Fruit fly (Drosophila melanogaster) whole organism, adult: ENCODE data around the gene Nrx-IV.

Experiments used
- CG11617 ChIP-seq: fragments of 200-800 bp; sonication (Bioruptor generic); optimal IDR thresholded peaks from 2 replicates; lab custom pipeline; 2017; ENCODE audit warnings: mild to moderate bottlenecking, missing biosample characterization, missing genetic modification reagents, missing genetic modification characterization
- CG12768 ChIP-seq: fragments of 200-800 bp; sonication (Bioruptor generic); optimal IDR thresholded peaks from 2 replicates; lab custom pipeline; 2017; ENCODE audit warnings: missing biosample characterization, missing genetic modification characterization, mild to moderate bottlenecking, moderate library complexity, missing genetic modification reagents
- CG14711 ChIP-seq: fragments of 200-800 bp; sonication (Bioruptor generic); optimal IDR thresholded peaks from 2 replicates; lab custom pipeline; 2018; ENCODE audit warnings: missing biosample characterization, mild to moderate bottlenecking, missing genetic modification characterization, moderate library complexity
- CG5204 ChIP-seq: fragments of 200-800 bp; sonication (Bioruptor generic); optimal IDR thresholded peaks from 2 replicates; lab custom pipeline; 2016; ENCODE audit warnings: missing biosample characterization, missing genetic modification characterization
- CG7101 ChIP-seq: fragments of 200-800 bp; sonication (Bioruptor generic); optimal IDR thresholded peaks from 2 replicates; lab custom pipeline; 2018; ENCODE audit warnings: missing biosample characterization, mild to moderate bottlenecking, missing genetic modification characterization, moderate library complexity
- Clk ChIP-seq: fragments of 200-800 bp; sonication (Bioruptor generic); optimal IDR thresholded peaks from 2 replicates; lab custom pipeline; 2017; ENCODE audit warnings: missing biosample characterization, missing genetic modification characterization
- Crg-1 ChIP-seq: fragments of 200-800 bp; sonication (Bioruptor generic); optimal IDR thresholded peaks from 2 replicates; lab custom pipeline; 2016; ENCODE audit warnings: missing biosample characterization, missing genetic modification characterization
- Hr96 ChIP-seq: fragments of 200-800 bp; sonication (Bioruptor generic); optimal IDR thresholded peaks from 2 replicates; lab custom pipeline; 2016; ENCODE audit warnings: missing biosample characterization, missing genetic modification characterization
- Mnt ChIP-seq: fragments of 200-800 bp; sonication (Bioruptor generic); optimal IDR thresholded peaks from 2 replicates; lab custom pipeline; 2016; ENCODE audit warnings: missing biosample characterization, mild to moderate bottlenecking, missing genetic modification characterization
- bab1 ChIP-seq: fragments of 200-800 bp; sonication (Bioruptor generic); optimal IDR thresholded peaks from 3 replicates; lab custom pipeline; 2019; ENCODE audit warnings: missing biosample characterization, mild to moderate bottlenecking, missing genetic modification characterization, moderate library complexity
- kay ChIP-seq: fragments of 200-800 bp; sonication (Bioruptor generic); peaks from one replicate; lab custom pipeline; 2016; ENCODE audit warnings: missing biosample characterization, missing genetic modification characterization, borderline replicate concordance
- ovo ChIP-seq: fragments of 200-800 bp; sonication (Bioruptor generic); optimal IDR thresholded peaks from 2 replicates; lab custom pipeline; 2016; ENCODE audit warnings: missing biosample characterization, missing genetic modification characterization
- toe ChIP-seq: fragments of 200-800 bp; sonication (Bioruptor generic); optimal IDR thresholded peaks from 2 replicates; lab custom pipeline; 2016; ENCODE audit warnings: missing biosample characterization, missing genetic modification characterization

dm6 chr3L:12115103-12115502 lies 31.2 kb upstream of the Nrx-IV start:
- TF ChIP-seq ovo (GFP tag; lab: Kevin White, UChicago) (no peak), Hr96 (GFP tag; lab: Kevin White, UChicago) (no peak), CG7101 (tag; lab: Kevin White, UChicago) (no peak), Crg-1 (GFP tag; lab: Kevin White, UChicago) (no peak), CG11617 (GFP tag; lab: Kevin White, UChicago) (no peak), toe (GFP tag; lab: Kevin White, UChicago) (no peak), Mnt (GFP tag; lab: Kevin White, UChicago) (no peak), Clk (GFP tag; lab: Kevin White, UChicago) (no peak), bab1 (no peak), kay (GFP tag; lab: Kevin White, UChicago) (no peak), CG12768 (no peak), CG14711 (no peak), CG5204 (no peak)
